Worm (Caenorhabditis elegans): Measurements from ENCODE around the gene ctl-2.

ctl-2 gene

DNA sequence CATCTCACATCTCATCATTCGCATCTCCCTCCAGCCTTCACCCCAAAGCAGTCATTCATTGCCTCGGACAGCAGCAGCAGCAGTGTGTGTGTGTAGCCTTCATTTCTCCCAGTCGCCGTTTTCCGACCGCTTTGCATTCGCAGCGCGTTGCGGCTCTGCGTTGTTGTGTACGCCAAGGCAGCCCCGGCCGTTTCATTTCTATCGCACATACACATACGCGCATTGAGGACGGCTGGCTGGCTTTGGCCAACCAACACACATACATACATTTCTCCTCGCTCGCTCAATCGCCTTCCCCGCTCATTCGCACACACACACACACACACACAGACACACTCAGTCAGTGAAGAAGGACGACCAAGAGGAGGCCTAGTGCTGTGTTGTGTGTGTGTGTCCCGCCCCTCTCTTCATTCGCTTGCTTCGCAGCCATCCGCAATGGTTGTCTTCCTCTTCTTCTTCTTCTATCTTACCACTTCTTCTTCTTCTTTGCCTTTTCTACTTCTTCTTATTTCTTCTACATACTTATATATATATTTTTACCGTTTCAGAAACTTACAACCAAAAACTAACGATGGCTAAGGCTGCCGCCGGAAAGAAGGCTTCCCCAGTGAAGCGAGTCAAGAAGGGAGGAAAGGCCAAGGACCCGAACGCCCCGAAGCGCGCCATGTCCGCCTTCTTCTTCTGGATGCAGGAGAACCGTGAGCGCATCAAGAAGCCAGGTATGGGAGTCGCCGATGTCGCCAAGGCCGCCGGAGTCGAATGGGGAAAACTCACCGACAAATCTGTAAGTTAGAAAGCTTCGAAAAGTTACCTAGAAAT lies 51.5 kb downstream of the ctl-2 start, which contains the start of gene hmg-1.1 (continued):
- peak; percentile 41 for TF ChIP-seq nhr-48 (tag; optimal IDR thresholded peaks at IDR 0.05)
- TF ChIP-seq skn-1 (tag; optimal IDR thresholded peaks at IDR 0.05) = no peak
- no peak for TF ChIP-seq nhr-41 (GFP tag; IDR thresholded peaks at IDR 0.05)
- no peak for TF ChIP-seq unc-39 (tag; optimal IDR thresholded peaks at IDR 0.05)
- TF ChIP-seq dpl-1 (GFP tag; optimal IDR thresholded peaks at IDR 0.05) = peak; percentile 74
- TF ChIP-seq duxl-1 (tag; optimal IDR thresholded peaks at IDR 0.05; ENCODE audit: poor library complexity) = peak; percentile 42
- peak; percentile 94 for TF ChIP-seq nhr-77 (tag; optimal IDR thresholded peaks at IDR 0.05)
- peak; percentile 83 for TF ChIP-seq nhr-28 (tag; optimal IDR thresholded peaks at IDR 0.05)
- peak; percentile 57; the same call in 1 of the 2 replicates for TF ChIP-seq lin-38 (GFP tag; IDR thresholded peaks at IDR 0.05)
- TF ChIP-seq hmg-1.1 (GFP tag; IDR thresholded peaks at IDR 0.05) = peak; percentile 94
- peak; percentile 5 for TF ChIP-seq nhr-111 (GFP tag; optimal IDR thresholded peaks at IDR 0.05)
- TF ChIP-seq mes-2 (tag; optimal IDR thresholded peaks at IDR 0.05; ENCODE audit: poor library complexity, severe bottlenecking) = peak; percentile 44
- peak; percentile 91 for TF ChIP-seq mxl-3 (GFP tag; optimal IDR thresholded peaks at IDR 0.05)
- no peak for TF ChIP-seq nhr-76 (tag; optimal IDR thresholded peaks at IDR 0.05)
- TF ChIP-seq attf-4 (tag; optimal IDR thresholded peaks at IDR 0.05) = no peak
- no peak for TF ChIP-seq ZK337.2 (GFP tag; IDR thresholded peaks at IDR 0.05)
- TF ChIP-seq F26F4.8 (GFP tag; conservative IDR thresholded peaks at IDR 0.05) = no peak
- TF ChIP-seq ctbp-1 (GFP tag; IDR thresholded peaks at IDR 0.05) = peak; percentile 83
- no peak for TF ChIP-seq saeg-2 (GFP tag; IDR thresholded peaks at IDR 0.05)
- TF ChIP-seq aha-1 (tag) = peak; percentile 99
- TF ChIP-seq Y105C5A.15 (GFP tag; IDR thresholded peaks at IDR 0.05) = no peak
- TF ChIP-seq ces-1 (GFP tag; optimal IDR thresholded peaks at IDR 0.05) = no peak
- TF ChIP-seq ama-1 (optimal IDR thresholded peaks at IDR 0.05) = peak; percentile 40
- peak; percentile 55; the same call in 1 of the 2 replicates for TF ChIP-seq ceh-20 (GFP tag; IDR thresholded peaks at IDR 0.05)
- TF ChIP-seq ceh-82 (tag; optimal IDR thresholded peaks at IDR 0.05) = no peak
- TF ChIP-seq mdl-1 (tag; optimal IDR thresholded peaks at IDR 0.05) = peak in 1 of 2 experiments; percentile 81
- no peak for TF ChIP-seq lir-3 (tag; optimal IDR thresholded peaks at IDR 0.05)
- peak; percentile 30; the same call in 1 of the 2 replicates for TF ChIP-seq mdt-29 (GFP tag; IDR thresholded peaks at IDR 0.05)
- TF ChIP-seq Y5F2A.4 (GFP tag; optimal IDR thresholded peaks at IDR 0.05) = no peak
- TF ChIP-seq php-3 (GFP tag; IDR thresholded peaks at IDR 0.05) = peak; percentile 53; the same call in 1 of the 2 replicates
- peak; percentile 30; the same call in 1 of the 2 replicates for TF ChIP-seq lim-7 (GFP tag; IDR thresholded peaks at IDR 0.05)
- no peak for TF ChIP-seq gei-8 (GFP tag; optimal IDR thresholded peaks at IDR 0.05)
- TF ChIP-seq zfp-3 (GFP tag; conservative IDR thresholded peaks at IDR 0.05) = 0 out of 2 replicates have a peak, but pooled peaks have one; percentile 31
- TF ChIP-seq zag-1 (tag; optimal IDR thresholded peaks at IDR 0.05) = no peak
- no peak for TF ChIP-seq ztf-11 (tag; optimal IDR thresholded peaks at IDR 0.05)
- peak; percentile 53; the same call in 1 of the 2 replicates for TF ChIP-seq pha-4 (GFP tag; IDR thresholded peaks at IDR 0.05)
- peak; percentile 46 for TF ChIP-seq pha-4 (tag; optimal IDR thresholded peaks at IDR 0.05)
- peak; percentile 89 for TF ChIP-seq rbr-2 (tag; optimal IDR thresholded peaks at IDR 0.05)
- peak; percentile 35; the same call in 1 of the 2 replicates for TF ChIP-seq arid-1 (GFP tag; conservative IDR thresholded peaks at IDR 0.05)
- 0 out of 2 replicates have a peak, but pooled peaks have one; percentile 42 for TF ChIP-seq vab-7 (GFP tag; IDR thresholded peaks at IDR 0.05)
- no peak for TF ChIP-seq zip-11 (GFP tag; IDR thresholded peaks at IDR 0.05)
- TF ChIP-seq unc-130 (GFP tag; optimal IDR thresholded peaks at IDR 0.05) = peak; percentile 11
- no peak for TF ChIP-seq F49E8.2 (tag; optimal IDR thresholded peaks at IDR 0.05; ENCODE audit: borderline replicate concordance)
- no peak for TF ChIP-seq Y48G9A.11 (GFP tag; IDR thresholded peaks at IDR 0.05)
- peak; percentile 51 for TF ChIP-seq jun-1 (tag; optimal IDR thresholded peaks at IDR 0.05)
- no peak for TF ChIP-seq tag-97 (GFP tag; IDR thresholded peaks at IDR 0.05)
- TF ChIP-seq sdz-12 (GFP tag; optimal IDR thresholded peaks at IDR 0.05) = no peak
- TF ChIP-seq ceh-32 (tag; optimal IDR thresholded peaks at IDR 0.05; ENCODE audit: poor library complexity) = no peak
- TF ChIP-seq madf-5 (GFP tag; IDR thresholded peaks at IDR 0.05) = 0 out of 4 replicates have a peak, but pooled peaks of 1 of the 2 experiments have one; percentile 9

All from whole organism, L4 larva.